Fruit fly (Drosophila melanogaster) whole organism, pupa: Measurements from ENCODE around the gene ed.

Source experiments
- CG10348 ChIP-seq: fragments of 200-800 bp; sonication (Bioruptor generic); IDR thresholded peaks from 2 replicates; pipeline ENCODE4 v1.3.6; 2022; ENCODE audit warnings: missing biosample characterization, missing genetic modification characterization
- CG8159 ChIP-seq: fragments of 200-800 bp; sonication (Bioruptor generic); optimal IDR thresholded peaks from 3 replicates; lab custom pipeline; 2018; ENCODE audit warnings: missing biosample characterization, mild to moderate bottlenecking, missing genetic modification characterization, moderate library complexity
- Pif1B ChIP-seq: fragments of 200-800 bp; sonication (Bioruptor generic); optimal IDR thresholded peaks from 3 replicates; lab custom pipeline; 2016; ENCODE audit warnings: missing biosample characterization, missing genetic modification characterization
- gl ChIP-seq: fragments of 200-800 bp; sonication (Bioruptor generic); optimal IDR thresholded peaks from 2 replicates; lab custom pipeline; 2018; ENCODE audit warnings: missing biosample characterization, mild to moderate bottlenecking, missing genetic modification characterization

dm6 chr2L:4037015-4037414 is 5.8 kb downstream of the ed start:
- no peak for TF ChIP-seq CG8159 (tag; lab: Kevin White, UChicago)
- no peak for TF ChIP-seq gl (tag; lab: Kevin White, UChicago)
- TF ChIP-seq Pif1B (GFP tag; lab: Kevin White, UChicago) = no peak
- TF ChIP-seq CG10348 (GFP tag; lab: Robert Waterston, UW) = no peak
